ENCODE assay signal across 4 fruit fly cellular contexts in genomic region chr3R:9774147-9774546, dm6.
TF ChIP-seq lines count a peak whose summit lies in the region.

Gene Whamy, minus strand, starts transcription at chr3R:9774419.

- no peak for TF ChIP-seq CTCF in whole organism, embryonic (GFP tag; optimal IDR thresholded peaks at IDR 0.05; lab: Kevin White, UChicago)

TF ChIP-seq in whole organism, adult, 20 proteins besides CTCF, POLR2A, EP300 and RAD21:
- peak; percentile 36 for TF ChIP-seq Mnt (GFP tag; optimal IDR thresholded peaks at IDR 0.05; lab: Kevin White, UChicago)
- no peak for TF ChIP-seq CG7101 (tag; optimal IDR thresholded peaks at IDR 0.05; lab: Kevin White, UChicago)
- TF ChIP-seq bab1 (GFP tag; optimal IDR thresholded peaks at IDR 0.05; lab: Kevin White, UChicago) = no peak
- no peak for TF ChIP-seq CG1620 (GFP tag; optimal IDR thresholded peaks at IDR 0.05; lab: Kevin White, UChicago)
- no peak for TF ChIP-seq CG5204 (GFP tag; optimal IDR thresholded peaks at IDR 0.05; lab: Kevin White, UChicago)
- TF ChIP-seq CG11617 (GFP tag; optimal IDR thresholded peaks at IDR 0.05; lab: Kevin White, UChicago) = no peak
- peak; percentile 5 for TF ChIP-seq CG12768 (GFP tag; optimal IDR thresholded peaks at IDR 0.05; lab: Kevin White, UChicago)
- no peak for TF ChIP-seq pad (GFP tag; optimal IDR thresholded peaks at IDR 0.05; lab: Kevin White, UChicago)
- TF ChIP-seq ovo (GFP tag; optimal IDR thresholded peaks at IDR 0.05; lab: Kevin White, UChicago) = no peak
- no peak for TF ChIP-seq Hr96 (GFP tag; optimal IDR thresholded peaks at IDR 0.05; lab: Kevin White, UChicago)
- TF ChIP-seq cic (GFP tag; optimal IDR thresholded peaks at IDR 0.05; lab: Kevin White, UChicago) = peak; percentile 92
- no peak for TF ChIP-seq Clk (GFP tag; optimal IDR thresholded peaks at IDR 0.05; lab: Kevin White, UChicago)
- no peak for TF ChIP-seq CG14711 (tag; optimal IDR thresholded peaks at IDR 0.05; lab: Kevin White, UChicago)
- no peak for TF ChIP-seq Crg-1 (GFP tag; optimal IDR thresholded peaks at IDR 0.05; lab: Kevin White, UChicago)
- no peak for TF ChIP-seq CG7045 (GFP tag; optimal IDR thresholded peaks at IDR 0.05; lab: Kevin White, UChicago)
- TF ChIP-seq toe (GFP tag; optimal IDR thresholded peaks at IDR 0.05; lab: Kevin White, UChicago) = no peak
- TF ChIP-seq tj (GFP tag; optimal IDR thresholded peaks at IDR 0.05; lab: Kevin White, UChicago) = no peak
- TF ChIP-seq kay (GFP tag; lab: Kevin White, UChicago; ENCODE audit: borderline replicate concordance) = no peak
- peak; percentile 12 for TF ChIP-seq CG33017 (tag; optimal IDR thresholded peaks at IDR 0.05; lab: Kevin White, UChicago)
- no peak for TF ChIP-seq cnc (optimal IDR thresholded peaks at IDR 0.05; lab: Kevin White, UChicago)

TF ChIP-seq in whole organism, embryonic, 481 proteins besides CTCF, POLR2A, EP300 and RAD21 (continues in another document):
- TF ChIP-seq HmgZ (tag; optimal IDR thresholded peaks at IDR 0.05; lab: Kevin White, UChicago) (peak; percentile 21), chinmo (GFP tag; IDR thresholded peaks at IDR 0.05; lab: Robert Waterston, UW; ENCODE audit: partially characterized antibody) (0 out of 4 replicates have a peak, but pooled peaks have one; percentile 33), Atf3 (GFP tag; optimal IDR thresholded peaks at IDR 0.05; lab: Kevin White, UChicago) (no peak), bsh (GFP tag; optimal IDR thresholded peaks at IDR 0.05; lab: Kevin White, UChicago) (no peak), B-H2 (GFP tag; optimal IDR thresholded peaks at IDR 0.05; lab: Kevin White, UChicago) (no peak), Myb (GFP tag; optimal IDR thresholded peaks at IDR 0.05; lab: Kevin White, UChicago) (no peak), CG18599 (GFP tag; optimal IDR thresholded peaks at IDR 0.05; lab: Kevin White, UChicago) (peak; percentile 36), sug (tag; optimal IDR thresholded peaks at IDR 0.05; lab: Kevin White, UChicago) (peak; percentile 75), CG10543 (GFP tag; optimal IDR thresholded peaks at IDR 0.05; lab: Kevin White, UChicago) (peak; percentile 73), MTF-1 (GFP tag; optimal IDR thresholded peaks at IDR 0.05; lab: Kevin White, UChicago; ENCODE audit: borderline replicate concordance) (no peak), fd96Cb (tag; optimal IDR thresholded peaks at IDR 0.05; lab: Kevin White, UChicago) (no peak), Vsx1 (GFP tag; optimal IDR thresholded peaks at IDR 0.05; lab: Kevin White, UChicago) (peak; percentile 25), CG13296 (GFP tag; optimal IDR thresholded peaks at IDR 0.05; lab: Kevin White, UChicago) (peak; percentile 5), CG34376 (GFP tag; optimal IDR thresholded peaks at IDR 0.05; lab: Kevin White, UChicago) (peak; percentile 76), mirr (GFP tag; optimal IDR thresholded peaks at IDR 0.05; lab: Kevin White, UChicago) (peak; percentile 77), CG2889 (GFP tag; IDR thresholded peaks at IDR 0.05; lab: Robert Waterston, UW) (no peak), so (GFP tag; IDR thresholded peaks at IDR 0.05; lab: Robert Waterston, UW) (no peak), CG6854 (GFP tag; optimal IDR thresholded peaks at IDR 0.05; lab: Kevin White, UChicago) (no peak), grn (GFP tag; optimal IDR thresholded peaks at IDR 0.05; lab: Kevin White, UChicago) (peak; percentile 62), kay (GFP tag; optimal IDR thresholded peaks at IDR 0.05; lab: Kevin White, UChicago) (peak; percentile 44), CG12769 (tag; optimal IDR thresholded peaks at IDR 0.05; lab: Kevin White, UChicago) (peak; percentile 11), Med (GFP tag; lab: Kevin White, UChicago) (peak; percentile 70), Pdp1 (GFP tag; optimal IDR thresholded peaks at IDR 0.05; lab: Kevin White, UChicago) (peak in 1 of 2 experiments; percentile 9), danr (GFP tag; IDR thresholded peaks at IDR 0.05; lab: Robert Waterston, UW) (no peak), lab (GFP tag; optimal IDR thresholded peaks at IDR 0.05; lab: Kevin White, UChicago) (peak; percentile 66)

TF ChIP-seq in whole organism, prepupa, 60 proteins besides CTCF, POLR2A, EP300 and RAD21 (continues in another document):
- TF ChIP-seq eg (GFP tag; IDR thresholded peaks at IDR 0.05; lab: Robert Waterston, UW) = no peak
- TF ChIP-seq CG9139 (GFP tag; optimal IDR thresholded peaks at IDR 0.05; lab: Kevin White, UChicago) = no peak
- TF ChIP-seq CG16779 (tag; optimal IDR thresholded peaks at IDR 0.05; lab: Kevin White, UChicago) = peak; percentile 12
- no peak for TF ChIP-seq CG7368 (GFP tag; optimal IDR thresholded peaks at IDR 0.05; lab: Kevin White, UChicago)
- peak; percentile 72 for TF ChIP-seq svp (GFP tag; lab: Kevin White, UChicago)
- TF ChIP-seq CG31627 (GFP tag; optimal IDR thresholded peaks at IDR 0.05; lab: Kevin White, UChicago) = no peak
- TF ChIP-seq dac (GFP tag; optimal IDR thresholded peaks at IDR 0.05; lab: Kevin White, UChicago) = no peak
- TF ChIP-seq acj6 (GFP tag; optimal IDR thresholded peaks at IDR 0.05; lab: Kevin White, UChicago) = no peak
- TF ChIP-seq ss (GFP tag; optimal IDR thresholded peaks at IDR 0.05; lab: Kevin White, UChicago) = peak in 1 of 2 experiments; percentile 8
- no peak for TF ChIP-seq CG11902 (GFP tag; optimal IDR thresholded peaks at IDR 0.05; lab: Kevin White, UChicago)
- TF ChIP-seq Eip78C (GFP tag; lab: Kevin White, UChicago) = peak; percentile 26
- no peak for TF ChIP-seq Hr39 (GFP tag; optimal IDR thresholded peaks at IDR 0.05; lab: Kevin White, UChicago)
- TF ChIP-seq CG8119 (GFP tag; IDR thresholded peaks at IDR 0.05; lab: Robert Waterston, UW) = no peak
- no peak for TF ChIP-seq Sox102F (GFP tag; optimal IDR thresholded peaks at IDR 0.05; lab: Kevin White, UChicago)
- no peak for TF ChIP-seq CG8319 (GFP tag; optimal IDR thresholded peaks at IDR 0.05; lab: Kevin White, UChicago)
- TF ChIP-seq dsx (GFP tag; optimal IDR thresholded peaks at IDR 0.05; lab: Kevin White, UChicago; ENCODE audit: poor library complexity, severe bottlenecking) = no peak
- TF ChIP-seq pdm3 (GFP tag; optimal IDR thresholded peaks at IDR 0.05; lab: Kevin White, UChicago) = no peak
- no peak for TF ChIP-seq fd59A (GFP tag; optimal IDR thresholded peaks at IDR 0.05; lab: Kevin White, UChicago)
- no peak for TF ChIP-seq fd85E (GFP tag; optimal IDR thresholded peaks at IDR 0.05; lab: Kevin White, UChicago)
- no peak for TF ChIP-seq achi (GFP tag; optimal IDR thresholded peaks at IDR 0.05; lab: Kevin White, UChicago)
- no peak for TF ChIP-seq CG6808 (GFP tag; optimal IDR thresholded peaks at IDR 0.05; lab: Kevin White, UChicago)
- TF ChIP-seq CG32006 (GFP tag; optimal IDR thresholded peaks at IDR 0.05; lab: Kevin White, UChicago) = no peak
- no peak for TF ChIP-seq Lpt (GFP tag; optimal IDR thresholded peaks at IDR 0.05; lab: Kevin White, UChicago)
- TF ChIP-seq Gug (GFP tag; IDR thresholded peaks at IDR 0.05; lab: Robert Waterston, UW) = no peak
- TF ChIP-seq CG3032 (tag; optimal IDR thresholded peaks at IDR 0.05; lab: Kevin White, UChicago) = no peak
- no peak for TF ChIP-seq Hr4 (GFP tag; optimal IDR thresholded peaks at IDR 0.05; lab: Kevin White, UChicago)
- no peak for TF ChIP-seq salr (GFP tag; optimal IDR thresholded peaks at IDR 0.05; lab: Kevin White, UChicago)
- peak; percentile 88 for TF ChIP-seq vri (GFP tag; optimal IDR thresholded peaks at IDR 0.05; lab: Kevin White, UChicago)

TF ChIP-seq in whole organism, wandering third instar larva, 38 proteins besides CTCF, POLR2A, EP300 and RAD21 (continues in another document):
- peak; percentile 5 for TF ChIP-seq h (GFP tag; optimal IDR thresholded peaks at IDR 0.05; lab: Kevin White, UChicago)
- TF ChIP-seq dsf (GFP tag; optimal IDR thresholded peaks at IDR 0.05; lab: Kevin White, UChicago; ENCODE audit: borderline replicate concordance) = no peak
- TF ChIP-seq sv (GFP tag; optimal IDR thresholded peaks at IDR 0.05; lab: Kevin White, UChicago) = no peak
- TF ChIP-seq Jra (GFP tag; optimal IDR thresholded peaks at IDR 0.05; lab: Kevin White, UChicago) = peak; percentile 8
- no peak for TF ChIP-seq Dif (GFP tag; optimal IDR thresholded peaks at IDR 0.05; lab: Kevin White, UChicago; ENCODE audit: partially characterized antibody)
- no peak for TF ChIP-seq N (GFP tag; optimal IDR thresholded peaks at IDR 0.05; lab: Kevin White, UChicago)
- TF ChIP-seq foxo (GFP tag; optimal IDR thresholded peaks at IDR 0.05; lab: Kevin White, UChicago) = no peak
- TF ChIP-seq GATAd (GFP tag; optimal IDR thresholded peaks at IDR 0.05; lab: Kevin White, UChicago) = no peak
- peak; percentile 24 for TF ChIP-seq br (GFP tag; optimal IDR thresholded peaks at IDR 0.05; lab: Kevin White, UChicago)
- TF ChIP-seq psq (GFP tag; optimal IDR thresholded peaks at IDR 0.05; lab: Kevin White, UChicago) = no peak
- TF ChIP-seq OdsH (GFP tag; optimal IDR thresholded peaks at IDR 0.05; lab: Kevin White, UChicago) = peak; percentile 17
- no peak for TF ChIP-seq tai (GFP tag; optimal IDR thresholded peaks at IDR 0.05; lab: Kevin White, UChicago)
- TF ChIP-seq Mio (GFP tag; optimal IDR thresholded peaks at IDR 0.05; lab: Kevin White, UChicago) = no peak
- no peak for TF ChIP-seq lola (GFP tag; optimal IDR thresholded peaks at IDR 0.05; lab: Kevin White, UChicago)
- no peak for TF ChIP-seq ey (GFP tag; optimal IDR thresholded peaks at IDR 0.05; lab: Kevin White, UChicago)
- no peak for TF ChIP-seq CG32264 (GFP tag; optimal IDR thresholded peaks at IDR 0.05; lab: Kevin White, UChicago)
- no peak for TF ChIP-seq Vsx2 (GFP tag; optimal IDR thresholded peaks at IDR 0.05; lab: Kevin White, UChicago; ENCODE audit: partially characterized antibody)
- TF ChIP-seq Hr83 (GFP tag; optimal IDR thresholded peaks at IDR 0.05; lab: Kevin White, UChicago; ENCODE audit: poor library complexity, severe bottlenecking) = peak; percentile 12
- TF ChIP-seq usp (GFP tag; optimal IDR thresholded peaks at IDR 0.05; lab: Kevin White, UChicago) = no peak
- no peak for TF ChIP-seq fru (GFP tag; optimal IDR thresholded peaks at IDR 0.05; lab: Kevin White, UChicago)
- TF ChIP-seq jim (GFP tag; optimal IDR thresholded peaks at IDR 0.05; lab: Kevin White, UChicago) = no peak
- no peak for TF ChIP-seq Abd-B (GFP tag; optimal IDR thresholded peaks at IDR 0.05; lab: Kevin White, UChicago)
- TF ChIP-seq dl (GFP tag; optimal IDR thresholded peaks at IDR 0.05; lab: Kevin White, UChicago; ENCODE audit: insufficient read depth in 1 of 2, partially characterized antibody in 2 of 2) = no peak
- TF ChIP-seq Rel (GFP tag; optimal IDR thresholded peaks at IDR 0.05; lab: Kevin White, UChicago) = no peak
- TF ChIP-seq Rel (tag; optimal IDR thresholded peaks at IDR 0.05; lab: Kevin White, UChicago) = peak; percentile 93
- TF ChIP-seq Hnf4 (GFP tag; optimal IDR thresholded peaks at IDR 0.05; lab: Kevin White, UChicago) = no peak
- TF ChIP-seq rgr (GFP tag; optimal IDR thresholded peaks at IDR 0.05; lab: Kevin White, UChicago) = peak; percentile 4
- TF ChIP-seq pan (optimal IDR thresholded peaks at IDR 0.05; lab: Kevin White, UChicago) = no peak
- no peak for TF ChIP-seq CG9705 (GFP tag; optimal IDR thresholded peaks at IDR 0.05; lab: Kevin White, UChicago)
- no peak for TF ChIP-seq Dfd (GFP tag; optimal IDR thresholded peaks at IDR 0.05; lab: Kevin White, UChicago)
- TF ChIP-seq sage (GFP tag; optimal IDR thresholded peaks at IDR 0.05; lab: Kevin White, UChicago) = no peak
